Worm (Caenorhabditis elegans): ENCODE results near the gene B0310.3.

DNA sequence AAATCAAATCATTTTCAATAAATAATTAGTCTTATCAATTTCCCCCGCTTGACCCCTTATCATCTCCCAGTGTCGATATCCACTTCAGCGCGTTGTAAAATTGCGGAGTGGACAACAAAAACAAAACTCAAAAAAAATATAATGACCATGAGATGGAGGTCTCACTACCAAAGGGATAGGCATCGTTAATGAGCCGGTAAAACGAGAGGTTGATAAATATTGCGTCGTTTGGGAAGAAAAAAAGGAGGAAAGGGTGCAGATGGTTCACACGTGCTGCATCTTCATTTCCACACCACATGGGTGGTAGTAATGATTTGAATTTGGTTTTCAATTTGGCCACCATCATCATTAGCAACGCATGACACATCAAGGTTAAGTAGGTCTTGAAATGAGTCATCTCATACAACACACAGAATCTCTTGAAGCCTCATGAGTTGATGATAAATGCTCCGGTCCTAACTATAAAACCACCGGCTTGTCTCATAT, 53.4 kb downstream of the B0310.3 start:
- TF ChIP-seq ref-1 (GFP tag; conservative IDR thresholded peaks at IDR 0.05) (no peak), T22C8.4 (GFP tag; IDR thresholded peaks at IDR 0.05) (no peak), flt-1 (GFP tag; IDR thresholded peaks at IDR 0.05) (no peak), ztf-29 (GFP tag; IDR thresholded peaks at IDR 0.05) (no peak), tab-1 (GFP tag; IDR thresholded peaks at IDR 0.05) (no peak), cog-1 (tag; optimal IDR thresholded peaks at IDR 0.05) (no peak), med-1 (GFP tag; optimal IDR thresholded peaks at IDR 0.05; ENCODE audit: insufficient read depth) (no peak), klf-2 (GFP tag; conservative IDR thresholded peaks at IDR 0.05) (no peak)

Measured in whole organism, midembryonic.